Fruit fly (Drosophila melanogaster): ENCODE data around the gene CG43759.

dm6 chrX:18956601-18957000 is 26.5 kb downstream of the CG43759 start:
- no peak for TF ChIP-seq CG8301 (tag; optimal IDR thresholded peaks at IDR 0.05)
- no peak for TF ChIP-seq Pif1A (GFP tag; optimal IDR thresholded peaks at IDR 0.05)
